Worm (Caenorhabditis elegans): ENCODE measurements around the gene kle-2.
A peak's percentile ranks its signal among the peaks of the same experiment; 100 is the strongest.
"Not testable (repeated sequence)": the region's sequence is repeated elsewhere in the genome, so short reads cannot be mapped to it uniquely, and the experiment has no call there.

The kle-2 gene

DNA sequence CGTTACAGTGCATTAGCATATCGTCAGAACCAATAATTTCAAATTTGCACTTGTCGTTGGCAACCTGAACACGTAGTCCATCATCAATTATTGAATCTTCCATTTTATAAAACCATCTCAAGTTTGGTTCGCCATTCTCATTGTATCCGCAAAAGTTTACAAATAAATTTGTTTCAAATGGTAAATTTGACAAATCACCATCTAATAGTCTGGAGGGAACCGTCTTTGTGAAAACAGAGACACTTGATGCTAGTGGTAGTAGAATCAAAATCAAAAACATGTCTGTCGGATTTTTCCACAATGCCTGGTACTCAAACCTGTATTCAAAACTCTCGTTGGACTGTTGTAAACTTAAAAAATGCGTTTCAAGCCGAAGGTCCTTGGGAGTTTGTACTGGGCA lies 22.8 kb downstream of the kle-2 start, which contains the start of gene F54H12.2:
Gene F54H12.2 (plus strand): TSS at position 301 of the 400 bp plus-strand sequence.
- TF ChIP-seq sea-1 (GFP tag; conservative IDR thresholded peaks at IDR 0.05); flt-1 (GFP tag; IDR thresholded peaks at IDR 0.05); tbx-11 (GFP tag; IDR thresholded peaks at IDR 0.05): not testable (repeated sequence)

DNA sequence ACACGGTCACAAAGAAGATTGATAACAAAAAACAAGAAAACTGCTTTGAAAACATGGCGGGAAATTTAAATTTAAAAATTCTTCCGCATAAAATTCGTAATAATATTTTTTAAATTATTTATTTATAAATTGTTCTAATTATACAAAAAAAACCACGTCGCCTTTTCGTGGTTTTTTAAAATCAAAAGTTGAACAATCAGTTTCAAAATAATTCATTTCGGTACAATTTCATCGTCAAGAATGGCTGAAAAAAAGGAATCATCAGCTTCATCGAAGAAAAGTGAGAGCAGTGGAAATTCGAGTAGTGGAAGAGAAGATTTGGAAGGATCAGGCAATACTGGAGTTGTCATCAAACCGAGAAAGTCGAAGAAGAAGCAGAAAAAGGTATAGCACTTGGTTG lies 27.6 kb downstream of the kle-2 start, which contains the start of the genes F54H12.8 and F54H12.7:
Gene F54H12.8 (minus strand): TSS at position 101 of the 400 bp plus-strand sequence.
Gene F54H12.7 (plus strand): TSS at position 229 of the 400 bp plus-strand sequence.
- TF ChIP-seq aly-1 (tag; optimal IDR thresholded peaks at IDR 0.05) (no peak), scrt-1 (GFP tag; IDR thresholded peaks at IDR 0.05) (no peak), tbx-37 (GFP tag; conservative IDR thresholded peaks at IDR 0.05) (no peak), ceh-13 (GFP tag; optimal IDR thresholded peaks at IDR 0.05) (no peak), ceh-36 (tag; optimal IDR thresholded peaks at IDR 0.05) (no peak), flt-1 (GFP tag; IDR thresholded peaks at IDR 0.05) (no peak), pes-1 (GFP tag; IDR thresholded peaks at IDR 0.05) (no peak), hmg-4 (GFP tag; optimal IDR thresholded peaks at IDR 0.05) (no peak), tra-4 (tag; optimal IDR thresholded peaks at IDR 0.05) (no peak), B0310.2 (tag; optimal IDR thresholded peaks at IDR 0.05) (no peak), hnd-1 (tag; optimal IDR thresholded peaks at IDR 0.05) (no peak), ama-1 (optimal IDR thresholded peaks at IDR 0.05) (no peak)

DNA sequence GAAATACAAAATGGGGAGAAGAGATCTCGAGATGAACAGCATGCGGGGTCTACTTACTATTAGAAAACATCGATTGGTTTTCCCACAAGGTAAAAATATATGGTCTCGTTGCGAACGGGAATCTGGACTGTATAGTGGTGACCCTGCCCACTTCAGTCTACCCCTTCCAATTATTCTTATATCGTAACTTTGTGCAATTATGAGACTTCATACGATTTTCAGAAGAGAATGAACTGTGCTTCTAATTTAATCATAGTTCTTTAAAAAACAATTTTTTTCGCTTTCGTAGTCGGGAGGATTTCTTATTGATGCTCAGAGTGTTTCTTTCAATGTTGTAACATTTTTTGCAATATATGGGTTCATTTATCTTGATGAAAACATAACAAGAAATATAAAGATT lies 30.5 kb downstream of the kle-2 start, which contains the start of gene F54H12.5:
Gene F54H12.5 (minus strand): TSS at position 101 of the 400 bp plus-strand sequence.
- TF ChIP-seq hmbx-1 (tag; optimal IDR thresholded peaks at IDR 0.05) (no peak), flt-1 (GFP tag; IDR thresholded peaks at IDR 0.05) (no peak), tra-4 (tag; optimal IDR thresholded peaks at IDR 0.05) (no peak), ceh-36 (tag; optimal IDR thresholded peaks at IDR 0.05) (no peak), tbx-11 (GFP tag; IDR thresholded peaks at IDR 0.05) (no peak), sea-1 (GFP tag; conservative IDR thresholded peaks at IDR 0.05) (no peak), pes-1 (GFP tag; IDR thresholded peaks at IDR 0.05) (no peak), ama-1 (optimal IDR thresholded peaks at IDR 0.05) (no peak), ets-7 (tag; optimal IDR thresholded peaks at IDR 0.05) (no peak), hmg-4 (GFP tag; optimal IDR thresholded peaks at IDR 0.05) (no peak), aly-1 (tag; optimal IDR thresholded peaks at IDR 0.05) (no peak), scrt-1 (GFP tag; IDR thresholded peaks at IDR 0.05) (no peak), tbx-37 (GFP tag; conservative IDR thresholded peaks at IDR 0.05) (no peak), B0310.2 (tag; optimal IDR thresholded peaks at IDR 0.05) (no peak), hnd-1 (tag; optimal IDR thresholded peaks at IDR 0.05) (no peak), F13C5.2 (tag; optimal IDR thresholded peaks at IDR 0.05) (no peak)

DNA sequence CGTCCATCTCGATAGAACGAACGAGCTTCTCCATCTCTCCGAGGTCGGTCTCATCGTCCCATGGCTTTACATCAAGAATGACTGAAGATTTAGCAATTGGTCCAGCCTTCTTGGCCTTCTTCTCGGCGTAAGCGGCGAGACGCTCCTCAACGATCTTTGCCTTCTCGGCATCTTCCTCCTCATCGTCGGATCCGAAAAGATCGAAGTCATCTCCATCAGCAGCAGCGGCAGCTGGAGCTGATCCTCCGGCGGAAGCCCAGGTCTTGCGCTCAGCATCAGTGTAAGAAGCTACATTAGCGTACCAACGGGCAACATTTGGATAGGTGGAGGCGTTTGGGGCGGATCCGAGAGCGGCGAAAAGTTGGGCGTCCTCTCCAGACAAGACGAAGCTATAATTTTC lies 31.2 kb downstream of the kle-2 start:
- TF ChIP-seq scrt-1 (GFP tag; IDR thresholded peaks at IDR 0.05) (no peak), pes-1 (GFP tag; IDR thresholded peaks at IDR 0.05) (no peak), sea-1 (GFP tag; conservative IDR thresholded peaks at IDR 0.05) (no peak), hmg-4 (GFP tag; optimal IDR thresholded peaks at IDR 0.05) (no peak), F13C5.2 (tag; optimal IDR thresholded peaks at IDR 0.05) (no peak), ceh-36 (tag; optimal IDR thresholded peaks at IDR 0.05) (no peak), flt-1 (GFP tag; IDR thresholded peaks at IDR 0.05) (no peak), ceh-13 (GFP tag; optimal IDR thresholded peaks at IDR 0.05) (no peak), tbx-11 (GFP tag; IDR thresholded peaks at IDR 0.05) (no peak), aly-1 (tag; optimal IDR thresholded peaks at IDR 0.05) (no peak), hnd-1 (tag; optimal IDR thresholded peaks at IDR 0.05) (no peak), ama-1 (optimal IDR thresholded peaks at IDR 0.05) (no peak), B0310.2 (tag; optimal IDR thresholded peaks at IDR 0.05) (no peak), ets-7 (tag; optimal IDR thresholded peaks at IDR 0.05) (no peak), tra-4 (tag; optimal IDR thresholded peaks at IDR 0.05) (no peak), hmbx-1 (tag; optimal IDR thresholded peaks at IDR 0.05) (no peak), tbx-37 (GFP tag; conservative IDR thresholded peaks at IDR 0.05) (no peak)

DNA sequence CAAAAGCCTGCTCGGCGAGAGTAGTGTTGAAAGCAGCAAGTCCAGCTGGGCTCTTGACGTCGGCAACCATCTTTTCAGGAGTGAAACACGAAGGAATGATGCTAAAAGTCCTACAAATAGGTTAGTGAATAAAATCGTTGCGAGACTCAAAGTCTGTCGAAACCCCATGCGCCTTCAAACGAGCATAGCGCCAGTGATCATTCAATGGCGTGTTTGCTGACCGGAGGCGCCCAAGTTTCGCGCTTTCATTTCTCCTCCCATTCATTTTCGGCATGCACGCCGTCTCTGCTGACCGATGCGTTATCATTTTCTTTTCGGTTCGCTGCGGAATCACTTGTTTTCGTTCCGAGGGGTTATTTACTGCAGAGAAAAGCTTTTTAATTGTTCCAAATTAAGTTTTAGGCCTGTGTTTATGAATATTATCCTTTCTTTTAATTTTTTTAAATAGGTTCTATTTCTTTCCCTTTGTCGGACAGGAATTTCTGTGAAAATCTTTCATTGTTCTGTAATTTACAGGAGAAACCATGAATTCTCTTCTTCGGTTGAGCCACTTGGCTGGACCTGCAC lies 31.8 kb downstream of the kle-2 start, which contains the start of the genes eef-1B.1 and aco-2:
Gene eef-1B.1 (minus strand): TSS at position 186 of the 567 bp plus-strand sequence.
Gene aco-2 (plus strand): TSS at position 517 of the 567 bp plus-strand sequence.
- TF ChIP-seq tra-4 (tag; optimal IDR thresholded peaks at IDR 0.05) = no peak
- peak; percentile 44 for TF ChIP-seq F13C5.2 (tag; optimal IDR thresholded peaks at IDR 0.05)
- TF ChIP-seq hmg-4 (GFP tag; optimal IDR thresholded peaks at IDR 0.05) = no peak
- no peak for TF ChIP-seq flt-1 (GFP tag; IDR thresholded peaks at IDR 0.05)
- no peak for TF ChIP-seq ceh-13 (GFP tag; optimal IDR thresholded peaks at IDR 0.05)
- TF ChIP-seq scrt-1 (GFP tag; IDR thresholded peaks at IDR 0.05) = no peak

DNA sequence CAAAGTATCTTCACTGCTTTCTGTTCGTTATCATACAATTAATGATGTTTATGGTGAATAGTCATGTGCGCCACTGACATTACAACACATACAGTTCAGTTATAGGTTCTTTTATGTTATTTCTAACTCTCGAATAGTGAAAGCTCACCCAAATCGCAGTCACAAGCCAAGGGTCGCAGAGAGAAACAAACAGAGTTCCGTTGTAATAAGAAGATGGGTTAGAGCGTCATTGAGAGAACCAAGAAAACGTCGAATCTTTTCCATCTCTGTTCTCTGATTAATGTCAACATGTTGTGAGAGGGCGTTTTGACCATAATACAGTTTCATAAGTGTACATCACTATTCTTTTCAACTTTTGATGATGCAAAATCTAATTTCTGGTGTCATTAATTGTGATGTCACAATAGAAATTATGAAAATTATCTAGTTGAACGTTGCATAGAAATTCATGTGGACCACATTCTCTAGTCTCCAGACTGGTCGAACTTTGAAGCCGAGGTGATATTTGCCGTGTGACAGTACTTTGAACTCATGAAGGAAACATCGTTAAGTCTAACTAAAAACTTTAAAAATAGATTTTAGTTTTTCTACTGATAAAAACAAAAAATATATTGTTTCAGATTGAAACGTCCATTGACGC lies 32.6 kb downstream of the kle-2 start:
- TF ChIP-seq hnd-1 (tag; optimal IDR thresholded peaks at IDR 0.05) = no peak
- TF ChIP-seq scrt-1 (GFP tag; IDR thresholded peaks at IDR 0.05) = no peak
- no peak for TF ChIP-seq pes-1 (GFP tag; IDR thresholded peaks at IDR 0.05)

DNA sequence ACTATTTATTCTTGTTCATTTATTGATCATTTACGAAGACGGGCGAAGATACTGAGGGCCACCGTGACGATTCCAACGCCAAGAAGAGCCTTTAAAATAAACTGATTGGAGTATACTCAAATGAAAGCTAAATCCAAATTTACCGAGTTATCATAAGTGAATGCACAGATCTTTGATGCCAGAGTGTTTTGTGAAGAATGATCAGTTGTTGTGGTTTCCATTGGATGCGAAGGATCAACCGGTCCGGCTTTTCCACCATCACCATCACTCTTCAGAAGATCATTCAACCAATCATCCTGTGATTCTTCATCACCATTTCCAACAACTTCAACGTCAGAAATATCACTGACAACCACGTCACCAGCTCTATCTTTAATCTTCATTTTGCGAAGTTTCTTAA lies 35.7 kb downstream of the kle-2 start:
- no peak for TF ChIP-seq hnd-1 (tag; optimal IDR thresholded peaks at IDR 0.05)
- no peak for TF ChIP-seq tra-4 (tag; optimal IDR thresholded peaks at IDR 0.05)
- TF ChIP-seq ceh-36 (tag; optimal IDR thresholded peaks at IDR 0.05) = no peak
- TF ChIP-seq ama-1 (optimal IDR thresholded peaks at IDR 0.05) = no peak
- TF ChIP-seq hmg-4 (GFP tag; optimal IDR thresholded peaks at IDR 0.05) = no peak
- no peak for TF ChIP-seq scrt-1 (GFP tag; IDR thresholded peaks at IDR 0.05)
- no peak for TF ChIP-seq F13C5.2 (tag; optimal IDR thresholded peaks at IDR 0.05)
- no peak for TF ChIP-seq aly-1 (tag; optimal IDR thresholded peaks at IDR 0.05)
- TF ChIP-seq hmbx-1 (tag; optimal IDR thresholded peaks at IDR 0.05) = no peak
- no peak for TF ChIP-seq tbx-37 (GFP tag; conservative IDR thresholded peaks at IDR 0.05)
- TF ChIP-seq ceh-13 (GFP tag; optimal IDR thresholded peaks at IDR 0.05) = no peak
- TF ChIP-seq tbx-11 (GFP tag; IDR thresholded peaks at IDR 0.05) = no peak
- TF ChIP-seq flt-1 (GFP tag; IDR thresholded peaks at IDR 0.05) = no peak
- TF ChIP-seq ets-7 (tag; optimal IDR thresholded peaks at IDR 0.05) = no peak
- TF ChIP-seq sea-1 (GFP tag; conservative IDR thresholded peaks at IDR 0.05) = no peak
- TF ChIP-seq B0310.2 (tag; optimal IDR thresholded peaks at IDR 0.05) = no peak
- TF ChIP-seq pes-1 (GFP tag; IDR thresholded peaks at IDR 0.05) = no peak

Measured in whole organism, early embryonic.